Fruit fly (Drosophila melanogaster) whole organism, embryonic: ENCODE results near the gene BthD.

Experiments used
- Atf3 ChIP-seq: fragments of 200-800 bp; sonication (Bioruptor generic); optimal IDR thresholded peaks from 3 replicates; lab custom pipeline; 2016; ENCODE audit warnings: missing biosample characterization, missing genetic modification characterization
- CG10209 ChIP-seq: fragments of 200-800 bp; sonication (Bioruptor generic); optimal IDR thresholded peaks from 3 replicates; lab custom pipeline; 2017; ENCODE audit warnings: missing biosample characterization, mild to moderate bottlenecking, missing genetic modification characterization, missing genetic modification reagents
- CG11696 ChIP-seq: fragments of 200-800 bp; sonication (Bioruptor generic); IDR thresholded peaks from 2 replicates; pipeline ENCODE4 v1.3.6; 2022; ENCODE audit warnings: missing biosample characterization, missing genetic modification characterization
- CG12236 ChIP-seq: fragments of 200-800 bp; sonication (Bioruptor generic); optimal IDR thresholded peaks from 2 replicates; lab custom pipeline; 2016; ENCODE audit warnings: missing biosample characterization, missing genetic modification characterization
- CG12744 ChIP-seq: fragments of 200-800 bp; sonication (Bioruptor generic); optimal IDR thresholded peaks from 2 replicates; lab custom pipeline; 2016; ENCODE audit warnings: missing biosample characterization, missing genetic modification characterization
- CG12942 ChIP-seq: fragments of 200-800 bp; sonication (Bioruptor generic); optimal IDR thresholded peaks from 3 replicates; lab custom pipeline; 2016; ENCODE audit warnings: missing biosample characterization, missing genetic modification characterization
- CG15269 ChIP-seq: fragments of 200-800 bp; sonication (Bioruptor generic); optimal IDR thresholded peaks from 2 replicates; lab custom pipeline; 2018; ENCODE audit warnings: missing biosample characterization, mild to moderate bottlenecking, missing genetic modification characterization, moderate library complexity
- CG15514 ChIP-seq: fragments of 200-800 bp; sonication (Bioruptor generic); optimal IDR thresholded peaks from 3 replicates; lab custom pipeline; 2017; ENCODE audit warnings: missing biosample characterization, missing genetic modification characterization, mild to moderate bottlenecking, moderate library complexity, missing genetic modification reagents
- CG1603 ChIP-seq: fragments of 200-800 bp; sonication (Bioruptor generic); optimal IDR thresholded peaks from 2 replicates; lab custom pipeline; 2019; ENCODE audit warnings: missing biosample characterization, mild to moderate bottlenecking, missing genetic modification characterization, moderate library complexity
- CG17328 ChIP-seq: fragments of 200-800 bp; sonication (Bioruptor generic); IDR thresholded peaks from 2 replicates; pipeline ENCODE4 v1.3.6; 2022; ENCODE audit warnings: missing biosample characterization, missing genetic modification characterization
- CG17802 ChIP-seq: fragments of 200-800 bp; sonication (Bioruptor generic); optimal IDR thresholded peaks from 2 replicates; lab custom pipeline; 2018; ENCODE audit warnings: missing biosample characterization, mild to moderate bottlenecking, missing genetic modification characterization, moderate library complexity
- CG18476 ChIP-seq: fragments of 200-800 bp; sonication (Bioruptor generic); optimal IDR thresholded peaks from 2 replicates; lab custom pipeline; 2016; ENCODE audit warnings: missing biosample characterization, mild to moderate bottlenecking, missing genetic modification characterization
- CG2199 ChIP-seq: fragments of 200-800 bp; sonication (Bioruptor generic); IDR thresholded peaks from 3 replicates; pipeline ENCODE4 v1.3.6; 2022; ENCODE audit warnings: missing biosample characterization, missing genetic modification characterization
- CG31365 ChIP-seq: fragments of 200-800 bp; sonication (Bioruptor generic); optimal IDR thresholded peaks from 2 replicates; lab custom pipeline; 2018; ENCODE audit warnings: missing biosample characterization, mild to moderate bottlenecking, missing genetic modification characterization
- CG3838 ChIP-seq: fragments of 200-800 bp; sonication (Bioruptor generic); optimal IDR thresholded peaks from 3 replicates; lab custom pipeline; 2016; ENCODE audit warnings: missing biosample characterization, missing genetic modification characterization
- CG42726 ChIP-seq: fragments of 200-800 bp; sonication (Bioruptor generic); IDR thresholded peaks from 2 replicates; pipeline ENCODE4 v1.3.6; 2022; ENCODE audit warnings: missing biosample characterization, missing genetic modification characterization; ENCODE audit not compliant: partially characterized antibody
- CG4854 ChIP-seq: fragments of 200-800 bp; sonication (Bioruptor generic); optimal IDR thresholded peaks from 2 replicates; lab custom pipeline; 2016; ENCODE audit warnings: missing biosample characterization, missing genetic modification characterization, inconsistent platforms
- CG8290 ChIP-seq, 3 experiments: fragments of 200-800 bp; sonication (Bioruptor generic); optimal IDR thresholded peaks; 2 replicates each; lab custom pipeline; 2016 to 2019; ENCODE audit warnings: missing biosample characterization in 3 of 3, missing genetic modification characterization in 3 of 3, mild to moderate bottlenecking in 2 of 3, moderate library complexity in 1 of 3
- CG8765 ChIP-seq: fragments of 200-800 bp; sonication (Bioruptor generic); IDR thresholded peaks from 2 replicates; pipeline ENCODE4 v1.3.6; 2022; ENCODE audit warnings: missing biosample characterization, missing genetic modification characterization
- Camta ChIP-seq: fragments of 200-800 bp; sonication (Bioruptor generic); optimal IDR thresholded peaks from 2 replicates; lab custom pipeline; 2016; ENCODE audit warnings: missing biosample characterization, missing genetic modification characterization
- Doc3 ChIP-seq: fragments of 200-800 bp; sonication (Bioruptor generic); IDR thresholded peaks from 3 replicates; pipeline ENCODE4 v1.3.6; 2022; ENCODE audit warnings: missing biosample characterization, missing genetic modification characterization; ENCODE audit not compliant: partially characterized antibody
- Dp ChIP-seq: fragments of 200-800 bp; sonication (Bioruptor generic); optimal IDR thresholded peaks from 2 replicates; lab custom pipeline; 2018; ENCODE audit warnings: missing biosample characterization, mild to moderate bottlenecking, missing genetic modification characterization, moderate library complexity
- Fer1 ChIP-seq: fragments of 200-800 bp; sonication (Bioruptor generic); optimal IDR thresholded peaks from 2 replicates; lab custom pipeline; 2017; ENCODE audit warnings: missing biosample characterization, mild to moderate bottlenecking, missing genetic modification characterization
- HmgZ ChIP-seq: fragments of 200-800 bp; sonication (Bioruptor generic); optimal IDR thresholded peaks from 2 replicates; lab custom pipeline; 2018; ENCODE audit warnings: missing biosample characterization, mild to moderate bottlenecking, missing genetic modification characterization
- Hr39 ChIP-seq: fragments of >200 bp; optimal IDR thresholded peaks from 2 replicates; lab custom pipeline; 2017
- Hr51 ChIP-seq, 2 experiments: fragments of 200-800 bp; sonication (Bioruptor generic); optimal IDR thresholded peaks; 2 replicates in 1 of 2; 3 replicates in 1 of 2; lab custom pipeline; 2016 to 2018; ENCODE audit warnings: missing biosample characterization in 2 of 2, missing genetic modification characterization in 2 of 2, mild to moderate bottlenecking in 1 of 2, moderate library complexity in 1 of 2
- MBD-R2 ChIP-seq: fragments of 200-800 bp; sonication (Bioruptor generic); IDR thresholded peaks from 2 replicates; pipeline ENCODE4 v1.3.6; 2022; ENCODE audit warnings: missing biosample characterization, missing genetic modification characterization
- Mrtf ChIP-seq: fragments of 200-800 bp; sonication (Bioruptor generic); IDR thresholded peaks from 3 replicates; pipeline ENCODE4 v1.3.6; 2022; ENCODE audit warnings: missing biosample characterization, missing genetic modification characterization
- NfI ChIP-seq: fragments of 200-800 bp; sonication (Bioruptor generic); optimal IDR thresholded peaks from 3 replicates; lab custom pipeline; 2018; ENCODE audit warnings: missing biosample characterization, mild to moderate bottlenecking, missing genetic modification characterization, moderate library complexity
- Rfx ChIP-seq: fragments of 200-800 bp; sonication (Bioruptor generic); IDR thresholded peaks from 2 replicates; pipeline ENCODE4 v1.3.6; 2022; ENCODE audit warnings: missing biosample characterization, missing genetic modification characterization
- Scr ChIP-seq: fragments of 200-800 bp; sonication (Bioruptor generic); IDR thresholded peaks from 2 replicates; pipeline ENCODE4 v1.3.6; 2022; ENCODE audit warnings: missing biosample characterization, missing genetic modification characterization; ENCODE audit not compliant: partially characterized antibody
- Sox102F ChIP-seq: fragments of 200-800 bp; sonication (Bioruptor generic); optimal IDR thresholded peaks from 2 replicates; lab custom pipeline; 2018; ENCODE audit warnings: missing biosample characterization, mild to moderate bottlenecking, missing genetic modification characterization, moderate library complexity
- Sry-β ChIP-seq: fragments of 200-800 bp; sonication (Bioruptor generic); optimal IDR thresholded peaks from 2 replicates; lab custom pipeline; 2018; ENCODE audit warnings: missing biosample characterization, mild to moderate bottlenecking, missing genetic modification characterization, moderate library complexity
- Vsx1 ChIP-seq: fragments of 200-800 bp; sonication (Bioruptor generic); optimal IDR thresholded peaks from 2 replicates; lab custom pipeline; 2017; ENCODE audit warnings: missing biosample characterization, mild to moderate bottlenecking, missing genetic modification characterization, missing genetic modification reagents
- ash1 ChIP-seq: fragments of 200-800 bp; sonication (Bioruptor generic); optimal IDR thresholded peaks from 2 replicates; lab custom pipeline; 2018; ENCODE audit warnings: missing biosample characterization, mild to moderate bottlenecking, missing genetic modification characterization
- da ChIP-seq: fragments of 200-800 bp; sonication (Bioruptor generic); optimal IDR thresholded peaks from 2 replicates; lab custom pipeline; 2016; ENCODE audit warnings: missing biosample characterization, missing genetic modification characterization
- gsb-n ChIP-seq: fragments of 200-800 bp; sonication (Bioruptor generic); optimal IDR thresholded peaks from 3 replicates; lab custom pipeline; 2018; ENCODE audit warnings: missing biosample characterization, mild to moderate bottlenecking, missing genetic modification characterization
- hth ChIP-seq: fragments of >200 bp; optimal IDR thresholded peaks from 2 replicates; lab custom pipeline; 2017; ENCODE audit warnings: inconsistent platforms
- jigr1 ChIP-seq: fragments of 200-800 bp; sonication (Bioruptor generic); IDR thresholded peaks from 3 replicates; pipeline ENCODE4 v1.3.6; 2022; ENCODE audit warnings: missing biosample characterization, missing genetic modification characterization
- kay ChIP-seq: fragments of 200-800 bp; sonication (Bioruptor generic); optimal IDR thresholded peaks from 2 replicates; lab custom pipeline; 2016; ENCODE audit warnings: missing biosample characterization, missing genetic modification characterization
- knrl ChIP-seq: fragments of 200-800 bp; sonication (Bioruptor generic); IDR thresholded peaks from 3 replicates; pipeline ENCODE4 v1.3.6; 2022; ENCODE audit warnings: missing biosample characterization, missing genetic modification characterization; ENCODE audit not compliant: partially characterized antibody
- lmd ChIP-seq: fragments of 200-800 bp; sonication (Bioruptor generic); IDR thresholded peaks from 2 replicates; pipeline ENCODE4 v1.3.6; 2022; ENCODE audit warnings: missing biosample characterization, missing genetic modification characterization
- lola ChIP-seq, 3 experiments: fragments of >200 bp in 2 of 3; fragments of 200-800 bp in 1 of 3; sonication (Bioruptor generic) in 1 of 3; optimal IDR thresholded peaks; 2 replicates each; lab custom pipeline; 2017 to 2019; ENCODE audit warnings: missing biosample characterization in 3 of 3, missing genetic modification characterization in 3 of 3, mild to moderate bottlenecking in 1 of 3, moderate library complexity in 1 of 3
- nerfin-2 ChIP-seq: fragments of 200-800 bp; sonication (Bioruptor generic); IDR thresholded peaks from 2 replicates; pipeline ENCODE4 v1.3.6; 2022; ENCODE audit warnings: missing biosample characterization, missing genetic modification characterization; ENCODE audit not compliant: partially characterized antibody
- phol ChIP-seq: fragments of 200-800 bp; sonication (Bioruptor generic); optimal IDR thresholded peaks from 3 replicates; lab custom pipeline; 2018; ENCODE audit warnings: missing biosample characterization, mild to moderate bottlenecking, missing genetic modification characterization, moderate library complexity
- sens ChIP-seq: fragments of 200-800 bp; sonication (Bioruptor generic); peaks from one replicate; lab custom pipeline; 2016; ENCODE audit warnings: missing biosample characterization, missing genetic modification characterization
- ssp ChIP-seq: fragments of 200-800 bp; sonication (Bioruptor generic); IDR thresholded peaks from 2 replicates; pipeline ENCODE4 v1.3.6; 2022; ENCODE audit warnings: missing biosample characterization, missing genetic modification characterization
- yki ChIP-seq: fragments of >200 bp; optimal IDR thresholded peaks from 3 replicates; lab custom pipeline; 2018
- zen ChIP-seq: fragments of 200-800 bp; sonication (Bioruptor generic); optimal IDR thresholded peaks from 3 replicates; lab custom pipeline; 2018; ENCODE audit warnings: missing biosample characterization, mild to moderate bottlenecking, missing genetic modification characterization, moderate library complexity
- zf30C ChIP-seq: fragments of 200-800 bp; sonication (Bioruptor generic); optimal IDR thresholded peaks from 3 replicates; lab custom pipeline; 2018; ENCODE audit warnings: missing biosample characterization, mild to moderate bottlenecking, missing genetic modification characterization
- zfh1 ChIP-seq: fragments of 200-800 bp; sonication (Bioruptor generic); IDR thresholded peaks from 3 replicates; pipeline ENCODE4 v1.3.6; 2022; ENCODE audit warnings: missing biosample characterization, missing genetic modification characterization

BthD gene

DNA sequence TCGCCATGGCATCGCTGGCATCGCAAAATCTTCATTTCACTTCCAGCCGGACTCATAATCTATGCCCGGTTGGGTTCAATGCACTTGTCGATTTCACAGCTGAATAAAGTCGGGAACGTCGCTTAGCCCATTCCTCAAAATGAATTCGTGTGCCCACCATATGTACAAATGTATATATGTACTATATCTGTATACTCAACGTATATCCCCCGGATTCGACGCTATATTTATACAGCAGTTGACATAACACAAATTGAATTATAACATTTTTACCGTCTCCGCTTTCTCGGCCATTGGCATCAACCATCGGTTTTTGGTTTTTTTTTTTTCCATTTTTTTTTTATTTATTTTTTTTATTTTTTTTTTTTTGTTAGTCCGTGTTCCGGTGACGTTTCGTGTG lies 41.7 kb upstream of the BthD start (continued):
- no peak for TF ChIP-seq da (GFP tag; lab: Kevin White, UChicago)
- TF ChIP-seq CG1603 (tag; lab: Kevin White, UChicago) = no peak
- TF ChIP-seq CG8765 (GFP tag; lab: Robert Waterston, UW) = no peak
- no peak for TF ChIP-seq knrl (GFP tag; lab: Robert Waterston, UW)
- TF ChIP-seq MBD-R2 = no peak
- TF ChIP-seq CG12236 (GFP tag; lab: Kevin White, UChicago) = no peak
- no peak for TF ChIP-seq nerfin-2 (GFP tag; lab: Robert Waterston, UW)
- no peak for TF ChIP-seq Hr39 (lab: Kevin White, UChicago)
- no peak for TF ChIP-seq jigr1
- peak; percentile 75 for TF ChIP-seq sens (GFP tag; lab: Kevin White, UChicago)
- no peak for TF ChIP-seq zen
- no peak for TF ChIP-seq CG3838
- no peak for TF ChIP-seq yki (lab: Kevin White, UChicago)
- TF ChIP-seq CG12942 = no peak
- TF ChIP-seq lmd (GFP tag; lab: Robert Waterston, UW) = no peak
- no peak for TF ChIP-seq CG4854 (GFP tag; lab: Kevin White, UChicago)
- no peak for TF ChIP-seq lola (GFP tag; optimal IDR thresholded peaks at IDR 0.05; lab: Kevin White, UChicago)
- TF ChIP-seq Vsx1 = no peak
- no peak for TF ChIP-seq CG12744 (GFP tag; lab: Kevin White, UChicago)
- TF ChIP-seq CG18476 = no peak
- no peak for TF ChIP-seq CG17802
- TF ChIP-seq CG17328 (GFP tag; lab: Robert Waterston, UW) = no peak
- peak; percentile 21 for TF ChIP-seq CG10209 (GFP tag; lab: Kevin White, UChicago)
- no peak for TF ChIP-seq zfh1 (GFP tag; lab: Robert Waterston, UW)
- no peak for TF ChIP-seq Sry-β
- no peak for TF ChIP-seq CG15269
- peak; percentile 39 for TF ChIP-seq Fer1 (GFP tag; lab: Kevin White, UChicago)
- no peak for TF ChIP-seq ash1 (GFP tag; lab: Kevin White, UChicago)
- no peak for TF ChIP-seq NfI
- TF ChIP-seq phol (tag; lab: Kevin White, UChicago) = no peak
- TF ChIP-seq CG8290 (GFP tag; optimal IDR thresholded peaks at IDR 0.05; lab: Kevin White, UChicago) = no peak
- peak in 1 of 2 experiments; percentile 63 for TF ChIP-seq CG8290 (tag; optimal IDR thresholded peaks at IDR 0.05; lab: Kevin White, UChicago)
- no peak for TF ChIP-seq kay (GFP tag; lab: Kevin White, UChicago)
- no peak for TF ChIP-seq zf30C
- no peak for TF ChIP-seq CG11696 (GFP tag; lab: Robert Waterston, UW)
- TF ChIP-seq Camta (GFP tag; lab: Kevin White, UChicago) = no peak
- no peak for TF ChIP-seq CG2199 (GFP tag; lab: Robert Waterston, UW)
- no peak for TF ChIP-seq gsb-n (tag; lab: Kevin White, UChicago)
- no peak for TF ChIP-seq Atf3 (GFP tag; lab: Kevin White, UChicago)
- TF ChIP-seq HmgZ (tag; lab: Kevin White, UChicago) = no peak
- TF ChIP-seq CG15514 (GFP tag; lab: Kevin White, UChicago) = peak; percentile 34
- TF ChIP-seq Dp (GFP tag; lab: Kevin White, UChicago) = no peak
- TF ChIP-seq Hr51 (GFP tag; optimal IDR thresholded peaks at IDR 0.05; lab: Kevin White, UChicago) = no peak
- TF ChIP-seq ssp (GFP tag; lab: Robert Waterston, UW) = no peak
- TF ChIP-seq Sox102F (GFP tag; lab: Kevin White, UChicago) = peak; percentile 6
- no peak; the same call in 1 of the 2 replicates for TF ChIP-seq Rfx (GFP tag; lab: Robert Waterston, UW)
- TF ChIP-seq Doc3 (GFP tag; lab: Robert Waterston, UW) = no peak
- TF ChIP-seq Scr = no peak
- no peak for TF ChIP-seq CG31365 (tag; lab: Kevin White, UChicago)
- TF ChIP-seq hth (lab: Kevin White, UChicago) = no peak
- TF ChIP-seq CG42726 (GFP tag; lab: Robert Waterston, UW) = no peak
- no peak for TF ChIP-seq Mrtf (GFP tag; lab: Robert Waterston, UW)
